Worm (Caenorhabditis elegans): ENCODE results near the gene clec-51.

Gene clec-51

ce11 chrIV:8136548-8136947, 27.1 kb downstream of the clec-51 start:
- TF ChIP-seq lsl-1 (GFP tag; optimal IDR thresholded peaks at IDR 0.05) (no peak), F57A8.1 (GFP tag; optimal IDR thresholded peaks at IDR 0.05) (no peak), snpc-1.1 (tag; optimal IDR thresholded peaks at IDR 0.05; ENCODE audit: insufficient read depth) (no peak)

ce11 chrIV:8136005-8136512, 27.5 kb downstream of the clec-51 start, which contains the start of the genes isp-1 and islo-1:
TSS of gene isp-1 (minus strand) at chrIV:8136055.
TSS of gene islo-1 (plus strand) at chrIV:8136389.
- TF ChIP-seq Y56A3A.18 (GFP tag; IDR thresholded peaks at IDR 0.05) (no peak), K12H6.12 (tag; optimal IDR thresholded peaks at IDR 0.05) (peak; percentile 33), nfya-2 (GFP tag; IDR thresholded peaks at IDR 0.05) (no peak), lin-40 (tag; optimal IDR thresholded peaks at IDR 0.05) (no peak), F52B5.7 (tag; optimal IDR thresholded peaks at IDR 0.05) (no peak), D2030.7 (GFP tag; IDR thresholded peaks at IDR 0.05) (peak; percentile 33; the same call in 1 of the 2 replicates), ceh-27 (GFP tag; optimal IDR thresholded peaks at IDR 0.05) (peak; percentile 25), dox-1 (GFP tag; IDR thresholded peaks at IDR 0.05) (peak; percentile 45; the same call in 1 of the 2 replicates), xnd-1 (tag; optimal IDR thresholded peaks at IDR 0.05) (no peak), repo-1 (tag; optimal IDR thresholded peaks at IDR 0.05) (no peak), dpff-1 (tag; optimal IDR thresholded peaks at IDR 0.05) (no peak), dpl-1 (GFP tag; optimal IDR thresholded peaks at IDR 0.05) (peak; percentile 33), rec-8 (tag; optimal IDR thresholded peaks at IDR 0.05) (no peak), snpc-4 (GFP tag; optimal IDR thresholded peaks at IDR 0.05) (no peak), snpc-4 (tag; optimal IDR thresholded peaks at IDR 0.05) (peak in 2 of 4 experiments; percentile 46 to 53), lag-1 (GFP tag; IDR thresholded peaks at IDR 0.05) (no peak), madf-8 (GFP tag; conservative IDR thresholded peaks at IDR 0.05) (peak; percentile 13; the same call in 1 of the 2 replicates), F33H1.4 (GFP tag; IDR thresholded peaks at IDR 0.05) (peak; percentile 13; the same call in 1 of the 2 replicates), mcd-1 (GFP tag; IDR thresholded peaks at IDR 0.05) (peak; percentile 81), ceh-91 (GFP tag; IDR thresholded peaks at IDR 0.05) (0 out of 2 replicates have a peak, but pooled peaks have one; percentile 19), B0019.2 (GFP tag; conservative IDR thresholded peaks at IDR 0.05) (no peak), ztf-18 (tag; optimal IDR thresholded peaks at IDR 0.05) (no peak), cebp-1 (GFP tag; IDR thresholded peaks at IDR 0.05) (no peak), cebp-1 (tag; optimal IDR thresholded peaks at IDR 0.05) (no peak), bed-1 (GFP tag; IDR thresholded peaks at IDR 0.05) (no peak), K11D2.4 (GFP tag; IDR thresholded peaks at IDR 0.05) (no peak), mxl-1 (tag; optimal IDR thresholded peaks at IDR 0.05) (no peak), egl-18 (GFP tag; IDR thresholded peaks at IDR 0.05) (no peak), ceh-58 (GFP tag; IDR thresholded peaks at IDR 0.05) (no peak), hmg-1.2 (GFP tag; IDR thresholded peaks at IDR 0.05) (peak; percentile 38; the same call in 1 of the 2 replicates), attf-6 (GFP tag; IDR thresholded peaks at IDR 0.05) (no peak), F39B2.1 (GFP tag; IDR thresholded peaks at IDR 0.05) (no peak), attf-5 (GFP tag; optimal IDR thresholded peaks at IDR 0.05) (peak; percentile 82), T07F8.4 (tag; optimal IDR thresholded peaks at IDR 0.05) (no peak), lsy-27 (tag; optimal IDR thresholded peaks at IDR 0.05; ENCODE audit: borderline replicate concordance, insufficient read depth) (no peak), rcor-1 (GFP tag; IDR thresholded peaks at IDR 0.05) (no peak), lin-35 (GFP tag; optimal IDR thresholded peaks at IDR 0.05) (no peak), pha-4 (tag; optimal IDR thresholded peaks at IDR 0.05) (no peak), madf-10 (tag; optimal IDR thresholded peaks at IDR 0.05) (no peak), zim-3 (tag; optimal IDR thresholded peaks at IDR 0.05) (no peak), lsl-1 (GFP tag; optimal IDR thresholded peaks at IDR 0.05) (peak; percentile 3), madf-3 (GFP tag; IDR thresholded peaks at IDR 0.05) (peak; percentile 92), B0261.1 (tag; optimal IDR thresholded peaks at IDR 0.05) (no peak), hrde-1 (tag; optimal IDR thresholded peaks at IDR 0.05; ENCODE audit: borderline replicate concordance) (no peak)
